Worm (Caenorhabditis elegans) whole organism, L4/young adult: ENCODE results near the gene mig-10.

ENCODE experiments used
- W03F9.2 ChIP-seq: fragments of 150-350 bp; optimal IDR thresholded peaks from 2 replicates; lab custom pipeline; 2014; ENCODE audit warnings: missing biosample characterization, missing genetic modification characterization
- dao-5 ChIP-seq: sonication (generic microtip); optimal IDR thresholded peaks from 2 replicates; lab custom pipeline; 2016; ENCODE audit warnings: missing genotype, missing genetic modification characterization, moderate library complexity, missing compliant biosample characterization
- him-1 ChIP-seq: sonication (generic microtip); optimal IDR thresholded peaks from 2 replicates; lab custom pipeline; 2016; ENCODE audit warnings: missing genotype, missing genetic modification reagents, missing genetic modification characterization, missing compliant biosample characterization

mig-10 gene

ce11 chrIII:8254938-8255337, 24.0 kb upstream of the mig-10 start, which contains the start of gene F09G8.5:
F09G8.5 (plus strand) TSS chrIII:8254975.
- TF ChIP-seq W03F9.2 (tag; lab: Kevin White, UChicago) (no peak), him-1 (tag; lab: Kevin White, UChicago) (no peak), dao-5 (tag; lab: Kevin White, UChicago) (no peak)

- TF ChIP-seq dao-5 (tag; lab: Kevin White, UChicago): no peak
Observed at ce11 chrIII:8258045-8258444, 20.9 kb upstream of the mig-10 start, which contains the start of gene ncr-2. ncr-2 (plus strand) TSS chrIII:8258345.

ce11 chrIII:8262599-8262998, 16.3 kb upstream of the mig-10 start:
- TF ChIP-seq dao-5 (tag; lab: Kevin White, UChicago): no peak
- no peak for TF ChIP-seq W03F9.2 (tag; lab: Kevin White, UChicago)
- TF ChIP-seq him-1 (tag; lab: Kevin White, UChicago): no peak

- TF ChIP-seq W03F9.2 (tag; lab: Kevin White, UChicago) (no peak), dao-5 (tag; lab: Kevin White, UChicago) (no peak), him-1 (tag; lab: Kevin White, UChicago) (no peak)
Observed at ce11 chrIII:8263377-8263776, 15.5 kb upstream of the mig-10 start, which contains the start of gene col-91. col-91 (minus strand) TSS chrIII:8263664.

- TF ChIP-seq W03F9.2 (tag; lab: Kevin White, UChicago) (peak; percentile 13), him-1 (tag; lab: Kevin White, UChicago) (no peak)
Observed at ce11 chrIII:8265753-8266152, 13.1 kb upstream of the mig-10 start, which contains the start of gene mrps-9. mrps-9 (plus strand) TSS chrIII:8266062.

- TF ChIP-seq W03F9.2 (tag; lab: Kevin White, UChicago) (no peak), dao-5 (tag; lab: Kevin White, UChicago) (no peak), him-1 (tag; lab: Kevin White, UChicago) (no peak)
Observed at ce11 chrIII:8268296-8268695, 10.6 kb upstream of the mig-10 start, which contains the start of the genes F09G8.7 and crn-7. F09G8.7 (minus strand) TSS chrIII:8268355. crn-7 (plus strand) TSS chrIII:8268531.

- no peak for TF ChIP-seq W03F9.2 (tag; lab: Kevin White, UChicago)
- no peak for TF ChIP-seq dao-5 (tag; lab: Kevin White, UChicago)
- TF ChIP-seq him-1 (tag; lab: Kevin White, UChicago): no peak
Observed at ce11 chrIII:8271676-8272225, 7.2 kb upstream of the mig-10 start, which contains the start of the genes mps-4 and F09G8.10. mps-4 (minus strand) TSS chrIII:8271776. F09G8.10 (minus strand) TSS chrIII:8272175.

- TF ChIP-seq W03F9.2 (tag; lab: Kevin White, UChicago) (no peak), him-1 (tag; lab: Kevin White, UChicago) (no peak), dao-5 (tag; lab: Kevin White, UChicago) (no peak)
Observed at ce11 chrIII:8275871-8276270, 3.0 kb upstream of the mig-10 start, which contains the start of gene clec-160. clec-160 (minus strand) TSS chrIII:8275971.

ce11 chrIII:8279567-8279966, 666 bp downstream of the mig-10 start:
- TF ChIP-seq him-1 (tag; lab: Kevin White, UChicago) (no peak), dao-5 (tag; lab: Kevin White, UChicago) (no peak), W03F9.2 (tag; lab: Kevin White, UChicago) (no peak)

- TF ChIP-seq dao-5 (tag; lab: Kevin White, UChicago) (no peak), him-1 (tag; lab: Kevin White, UChicago) (no peak)
Observed at ce11 chrIII:8280352-8280751, 1.5 kb downstream of the mig-10 start.

ce11 chrIII:8281310-8281709, 2.4 kb downstream of the mig-10 start:
- TF ChIP-seq dao-5 (tag; lab: Kevin White, UChicago): no peak
- no peak for TF ChIP-seq him-1 (tag; lab: Kevin White, UChicago)

- TF ChIP-seq dao-5 (tag; lab: Kevin White, UChicago): no peak
- TF ChIP-seq W03F9.2 (tag; lab: Kevin White, UChicago): no peak
- no peak for TF ChIP-seq him-1 (tag; lab: Kevin White, UChicago)
Observed at ce11 chrIII:8283525-8283924, 4.6 kb downstream of the mig-10 start.

ce11 chrIII:8286003-8286402, 7.1 kb downstream of the mig-10 start:
- no peak for TF ChIP-seq W03F9.2 (tag; lab: Kevin White, UChicago)
- TF ChIP-seq him-1 (tag; lab: Kevin White, UChicago): no peak
- TF ChIP-seq dao-5 (tag; lab: Kevin White, UChicago): no peak

- TF ChIP-seq W03F9.2 (tag; lab: Kevin White, UChicago): no peak
- TF ChIP-seq dao-5 (tag; lab: Kevin White, UChicago): no peak
- no peak for TF ChIP-seq him-1 (tag; lab: Kevin White, UChicago)
Observed at ce11 chrIII:8286824-8287223, 7.9 kb downstream of the mig-10 start.
